Fruit fly (Drosophila melanogaster): ENCODE results near the gene spen.

- TF ChIP-seq CTCF (optimal IDR thresholded peaks at IDR 0.05) (no peak), CG8478 (optimal IDR thresholded peaks at IDR 0.05) (no peak)
These were observed 84.3 kb downstream of the spen start for dm6 chr2L:243123-243522.
